Worm (Caenorhabditis elegans) whole organism, mixed stage, embryonic: ENCODE results near the gene irld-21.

Source experiments
- M03D4.4 ChIP-seq: sonication (generic microtip); optimal IDR thresholded peaks from 2 replicates; lab custom pipeline; 2017; ENCODE audit warnings: mild to moderate bottlenecking, missing genetic modification characterization, missing compliant biosample characterization
- bed-3 ChIP-seq: fragments of 200-800 bp; sonication (Bioruptor generic); optimal IDR thresholded peaks from 3 replicates; lab custom pipeline; 2018; ENCODE audit warnings: mild to moderate bottlenecking, missing genetic modification characterization, moderate library complexity, missing compliant biosample characterization
- blmp-1 ChIP-seq: fragments of 150-350 bp; optimal IDR thresholded peaks from 2 replicates; lab custom pipeline; 2014; ENCODE audit warnings: missing biosample characterization, missing genetic modification characterization
- ceh-39 ChIP-seq: fragments of 150-350 bp; optimal IDR thresholded peaks from 2 replicates; lab custom pipeline; 2014; ENCODE audit warnings: missing biosample characterization, missing genetic modification characterization
- ceh-43 ChIP-seq: fragments of 200-800 bp; sonication (Bioruptor generic); optimal IDR thresholded peaks from 2 replicates; lab custom pipeline; 2018; ENCODE audit warnings: mild to moderate bottlenecking, missing genetic modification characterization, moderate library complexity, missing compliant biosample characterization
- ces-1 ChIP-seq: fragments of 150-350 bp; optimal IDR thresholded peaks from 2 replicates; lab custom pipeline; 2014; ENCODE audit warnings: missing biosample characterization, missing genetic modification reagents, missing genetic modification characterization
- drap-1 ChIP-seq: fragments of 200-800 bp; sonication (Bioruptor generic); optimal IDR thresholded peaks from 3 replicates; lab custom pipeline; 2018; ENCODE audit warnings: mild to moderate bottlenecking, missing genetic modification characterization, missing compliant biosample characterization
- elt-1 ChIP-seq: sonication (generic microtip); optimal IDR thresholded peaks from 2 replicates; lab custom pipeline; 2017; ENCODE audit warnings: missing genetic modification characterization, mild to moderate bottlenecking, missing compliant biosample characterization, antibody characterized with exemption, moderate library complexity, borderline replicate concordance; ENCODE audit not compliant: insufficient read depth
- elt-3 ChIP-seq: fragments of 150-350 bp; optimal IDR thresholded peaks from 2 replicates; lab custom pipeline; 2014; ENCODE audit warnings: missing biosample characterization, missing genetic modification characterization
- flh-1 ChIP-seq: fragments of 200-800 bp; sonication (Bioruptor generic); optimal IDR thresholded peaks from 2 replicates; lab custom pipeline; 2018; ENCODE audit warnings: mild to moderate bottlenecking, missing genetic modification characterization, moderate library complexity, missing compliant biosample characterization
- hlh-1 ChIP-seq: fragments of 150-350 bp; optimal IDR thresholded peaks from 2 replicates; lab custom pipeline; 2014; ENCODE audit warnings: missing biosample characterization, missing genetic modification reagents, missing genetic modification characterization
- lin-13 ChIP-seq: fragments of 150-350 bp; optimal IDR thresholded peaks from 2 replicates; lab custom pipeline; 2014; ENCODE audit warnings: missing biosample characterization, missing genetic modification characterization
- lin-32 ChIP-seq: fragments of 200-800 bp; sonication (Bioruptor generic); optimal IDR thresholded peaks from 2 replicates; lab custom pipeline; 2018; ENCODE audit warnings: mild to moderate bottlenecking, missing genetic modification characterization, missing compliant biosample characterization
- lsy-2 ChIP-seq: fragments of 150-350 bp; optimal IDR thresholded peaks from 2 replicates; lab custom pipeline; 2014; ENCODE audit warnings: missing biosample characterization, missing genetic modification characterization
- mab-5 ChIP-seq: fragments of 150-350 bp; optimal IDR thresholded peaks from 2 replicates; lab custom pipeline; 2014; ENCODE audit warnings: missing biosample characterization, missing genetic modification characterization
- mep-1 ChIP-seq: fragments of 150-350 bp; optimal IDR thresholded peaks from 2 replicates; lab custom pipeline; 2017; ENCODE audit warnings: missing biosample characterization, missing genetic modification reagents, missing genetic modification characterization, inconsistent platforms
- nhr-12 ChIP-seq: fragments of 150-350 bp; optimal IDR thresholded peaks from 2 replicates; lab custom pipeline; 2014; ENCODE audit warnings: missing biosample characterization, missing genetic modification characterization
- nhr-2 ChIP-seq: fragments of 150-350 bp; optimal IDR thresholded peaks from 2 replicates; lab custom pipeline; 2014; ENCODE audit warnings: missing biosample characterization, missing genetic modification characterization
- nhr-237 ChIP-seq: fragments of 150-350 bp; optimal IDR thresholded peaks from 2 replicates; lab custom pipeline; 2014; ENCODE audit warnings: missing biosample characterization, missing genetic modification characterization
- nhr-28 ChIP-seq: fragments of 150-350 bp; optimal IDR thresholded peaks from 2 replicates; lab custom pipeline; 2014; ENCODE audit warnings: missing biosample characterization, missing genetic modification characterization
- nhr-76 ChIP-seq: sonication (generic microtip); optimal IDR thresholded peaks from 2 replicates; lab custom pipeline; 2017; ENCODE audit warnings: missing biosample characterization, missing genetic modification characterization
- pha-4 ChIP-seq: fragments of 150-350 bp; optimal IDR thresholded peaks from 2 replicates; lab custom pipeline; 2018; ENCODE audit warnings: missing biosample characterization, missing genetic modification reagents, missing genetic modification characterization
- sem-2 ChIP-seq: fragments of 200-800 bp; sonication (Bioruptor generic); optimal IDR thresholded peaks from 2 replicates; lab custom pipeline; 2018; ENCODE audit warnings: mild to moderate bottlenecking, missing genetic modification characterization, missing compliant biosample characterization
- snpc-4 ChIP-seq: fragments of 150-350 bp; optimal IDR thresholded peaks from 2 replicates; lab custom pipeline; 2014; ENCODE audit warnings: missing biosample characterization, missing genetic modification characterization
- sptf-1 ChIP-seq: sonication (generic microtip); optimal IDR thresholded peaks from 2 replicates; lab custom pipeline; 2017; ENCODE audit warnings: mild to moderate bottlenecking, missing genetic modification characterization, moderate library complexity, missing compliant biosample characterization
- tbx-8 ChIP-seq: fragments of 200-800 bp; sonication (Bioruptor generic); optimal IDR thresholded peaks from 2 replicates; lab custom pipeline; 2018; ENCODE audit warnings: mild to moderate bottlenecking, missing genetic modification characterization, moderate library complexity, missing compliant biosample characterization
- unc-120 ChIP-seq: sonication (generic microtip); optimal IDR thresholded peaks from 2 replicates; lab custom pipeline; 2017; ENCODE audit warnings: missing genetic modification characterization, missing compliant biosample characterization; ENCODE audit not compliant: poor library complexity, severe bottlenecking
- unc-39 ChIP-seq: fragments of 150-350 bp; optimal IDR thresholded peaks from 2 replicates; lab custom pipeline; 2014; ENCODE audit warnings: missing biosample characterization, missing genetic modification characterization
- unc-62 ChIP-seq: fragments of 150-350 bp; optimal IDR thresholded peaks from 2 replicates; lab custom pipeline; 2014; ENCODE audit warnings: missing biosample characterization, missing genetic modification reagents, missing genetic modification characterization
- zip-8 ChIP-seq: fragments of 150-350 bp; optimal IDR thresholded peaks from 2 replicates; lab custom pipeline; 2014; ENCODE audit warnings: missing biosample characterization, missing genetic modification characterization
- ztf-11 ChIP-seq: fragments of 150-350 bp; optimal IDR thresholded peaks from 2 replicates; lab custom pipeline; 2014; ENCODE audit warnings: missing biosample characterization, missing genetic modification characterization

The irld-21 gene

DNA sequence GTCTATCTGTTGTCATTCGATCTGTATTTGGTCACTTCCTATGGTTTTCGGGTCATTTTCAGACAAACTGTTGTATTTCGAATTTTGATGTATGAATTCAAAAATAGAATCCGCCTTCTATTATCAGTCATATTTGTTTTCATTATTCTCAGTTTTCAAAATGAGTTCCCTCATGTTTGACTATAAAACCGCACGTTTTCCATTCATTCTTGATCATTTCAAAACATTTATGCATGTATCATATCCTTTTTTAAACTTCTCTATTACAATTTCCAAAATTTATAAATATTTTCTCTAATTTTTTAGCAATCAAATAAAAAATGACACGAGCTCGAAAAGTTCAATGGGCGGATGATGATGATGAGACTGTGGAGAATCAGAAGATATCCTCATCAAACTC lies 15.7 kb upstream of the irld-21 start, which contains the start of gene K08F4.12:
Gene K08F4.12, plus strand, starts transcription at position 301 of the 400 bp plus-strand sequence.
- TF ChIP-seq lsy-2 (tag; lab: Kevin White, UChicago) = no peak
- no peak for TF ChIP-seq flh-1
- no peak for TF ChIP-seq M03D4.4
- TF ChIP-seq elt-3 (tag; lab: Kevin White, UChicago) = no peak
- TF ChIP-seq mep-1 (tag; lab: Kevin White, UChicago) = no peak
- no peak for TF ChIP-seq sem-2 (GFP tag; lab: Kevin White, UChicago)
- TF ChIP-seq ztf-11 (tag; lab: Kevin White, UChicago) = no peak
- no peak for TF ChIP-seq nhr-12 (tag; lab: Kevin White, UChicago)
- no peak for TF ChIP-seq lin-32 (GFP tag; lab: Kevin White, UChicago)

DNA sequence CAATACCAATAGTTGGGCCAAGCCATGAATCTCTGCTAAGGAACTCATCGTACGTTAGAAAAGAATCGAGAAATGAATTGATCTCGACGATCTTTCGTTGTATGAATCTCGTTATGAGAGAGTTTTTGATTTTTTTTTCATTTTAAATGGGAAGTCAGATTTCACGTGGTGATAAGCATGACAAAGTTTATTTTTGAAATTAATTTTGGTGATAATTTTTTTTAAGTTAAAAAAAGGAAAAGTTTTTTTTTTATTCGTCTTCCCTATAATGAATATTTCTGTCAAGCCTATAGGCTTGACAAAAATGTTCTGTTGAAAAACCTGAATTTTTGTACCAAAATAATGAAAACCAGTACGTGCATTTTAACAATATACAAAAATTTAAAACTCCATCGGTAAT lies 13.7 kb upstream of the irld-21 start, which contains the start of gene K08F4.5:
Gene K08F4.5, minus strand, starts transcription at position 101 of the 400 bp plus-strand sequence.
- TF ChIP-seq elt-3 (tag; lab: Kevin White, UChicago) (no peak), elt-1 (tag; lab: Kevin White, UChicago) (no peak), unc-120 (tag; lab: Kevin White, UChicago) (no peak), lsy-2 (tag; lab: Kevin White, UChicago) (no peak), sem-2 (GFP tag; lab: Kevin White, UChicago) (no peak), zip-8 (no peak), nhr-237 (tag; lab: Kevin White, UChicago) (no peak), flh-1 (no peak), ces-1 (GFP tag; lab: Kevin White, UChicago) (no peak)

DNA sequence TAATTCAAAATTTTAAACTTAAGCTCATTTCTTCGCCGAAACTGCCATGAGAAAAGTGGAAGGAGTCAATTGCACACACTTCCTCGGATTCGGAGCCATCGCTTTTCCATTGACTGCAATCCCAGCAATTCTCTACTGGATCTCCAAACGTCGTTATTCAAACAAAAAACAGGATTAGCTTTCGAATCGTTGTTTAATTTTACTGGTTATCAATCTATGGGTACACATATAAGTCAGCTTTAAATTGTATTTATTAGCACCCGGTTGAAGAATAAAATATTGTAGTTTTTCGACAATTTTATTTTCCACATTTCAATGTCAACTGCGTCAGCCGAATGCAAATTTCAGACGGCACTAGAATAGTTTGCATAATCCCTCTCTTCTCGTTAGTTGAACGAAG lies 7.9 kb upstream of the irld-21 start, which contains the start of gene glt-3:
Gene glt-3, plus strand, starts transcription at position 301 of the 400 bp plus-strand sequence.
- TF ChIP-seq sptf-1 (tag; lab: Kevin White, UChicago) (no peak), drap-1 (GFP tag; lab: Kevin White, UChicago) (no peak), mab-5 (tag; lab: Kevin White, UChicago) (no peak), bed-3 (GFP tag; lab: Kevin White, UChicago) (no peak), lsy-2 (tag; lab: Kevin White, UChicago) (no peak), pha-4 (no peak)

DNA sequence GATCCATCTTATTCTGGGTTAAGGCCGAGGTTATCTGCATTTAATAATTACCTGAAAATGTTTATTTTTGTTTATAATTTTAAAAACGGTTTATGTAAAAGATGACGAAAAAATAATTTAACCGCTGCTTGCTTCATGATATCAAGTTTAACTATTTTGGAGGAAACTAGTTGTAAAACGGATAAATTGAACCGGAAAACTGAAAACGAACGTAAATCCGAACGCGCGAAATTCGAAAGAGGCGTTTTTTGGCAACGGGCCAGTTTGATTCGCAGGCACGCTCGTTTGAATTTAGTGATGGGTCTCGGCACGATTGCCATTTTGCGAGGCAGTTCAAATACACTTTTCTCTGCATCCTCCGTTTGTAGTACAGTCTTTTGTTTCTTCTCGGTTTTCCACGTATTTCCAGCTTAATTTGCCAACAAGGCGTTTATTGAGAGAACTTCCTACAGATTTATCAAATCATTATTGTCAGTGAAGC lies 6.8 kb upstream of the irld-21 start, which contains the start of the genes gtbp-1 and K08F4.3:
Gene gtbp-1, minus strand, starts transcription at position 51 of the 481 bp plus-strand sequence.
Gene K08F4.3, plus strand, starts transcription at position 352 of the 481 bp plus-strand sequence.
- peak; percentile 6 for TF ChIP-seq hlh-1 (tag; lab: Kevin White, UChicago)
- TF ChIP-seq ztf-11 (tag; lab: Kevin White, UChicago) = no peak
- peak; percentile 57 for TF ChIP-seq lin-13 (tag; lab: Kevin White, UChicago)
- peak; percentile 74 for TF ChIP-seq unc-120 (tag; lab: Kevin White, UChicago)
- TF ChIP-seq tbx-8 (GFP tag; lab: Kevin White, UChicago) = no peak
- peak; percentile 74 for TF ChIP-seq mep-1 (tag; lab: Kevin White, UChicago)
- TF ChIP-seq pha-4 = peak; percentile 47
- TF ChIP-seq M03D4.4 = peak; percentile 23
- TF ChIP-seq lsy-2 (tag; lab: Kevin White, UChicago) = peak; percentile 73
- TF ChIP-seq lin-32 (GFP tag; lab: Kevin White, UChicago) = no peak
- TF ChIP-seq nhr-237 (tag; lab: Kevin White, UChicago) = peak; percentile 39
- peak; percentile 52 for TF ChIP-seq ceh-39 (tag; lab: Kevin White, UChicago)
- TF ChIP-seq, all 35 proteins: peak for 9

DNA sequence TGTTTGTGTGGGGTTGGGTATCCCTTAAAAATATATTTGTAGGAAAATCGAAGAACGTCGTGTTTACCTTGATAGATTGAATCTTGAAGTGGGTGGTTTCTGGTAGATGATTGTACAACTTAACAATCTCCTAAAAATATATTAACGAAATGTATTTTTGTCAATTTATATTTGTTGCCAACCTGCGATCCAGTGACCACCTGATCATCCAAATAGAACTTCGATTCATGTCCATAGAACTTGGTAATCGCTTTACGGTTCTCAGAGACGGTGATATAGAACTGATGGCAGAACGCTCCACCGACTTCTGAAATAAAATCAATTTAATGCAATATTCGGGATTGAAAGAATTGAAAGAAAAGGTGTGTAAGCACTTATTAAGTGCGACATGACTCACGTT lies 6.3 kb upstream of the irld-21 start:
- TF ChIP-seq unc-62 (GFP tag; lab: Kevin White, UChicago) (no peak), unc-39 (tag; lab: Kevin White, UChicago) (no peak), blmp-1 (no peak), elt-1 (tag; lab: Kevin White, UChicago) (no peak), nhr-76 (tag; lab: Kevin White, UChicago) (no peak), snpc-4 (tag; lab: Kevin White, UChicago) (no peak), bed-3 (GFP tag; lab: Kevin White, UChicago) (no peak), ztf-11 (tag; lab: Kevin White, UChicago) (no peak), ceh-39 (tag; lab: Kevin White, UChicago) (no peak), nhr-237 (tag; lab: Kevin White, UChicago) (no peak), nhr-2 (no peak), sptf-1 (tag; lab: Kevin White, UChicago) (no peak), zip-8 (no peak), mep-1 (tag; lab: Kevin White, UChicago) (no peak), ceh-43 (GFP tag; lab: Kevin White, UChicago) (no peak), elt-3 (tag; lab: Kevin White, UChicago) (no peak), lin-32 (GFP tag; lab: Kevin White, UChicago) (no peak), nhr-28 (tag; lab: Kevin White, UChicago) (no peak)
